Worm (Caenorhabditis elegans) whole organism, L1 larva: Measurements from ENCODE around the gene nhr-252.

Experiments used
- C04F5.9 ChIP-seq: sonication (generic microtip); optimal IDR thresholded peaks from 2 replicates; lab custom pipeline; 2016; ENCODE audit warnings: missing genetic modification characterization, missing compliant biosample characterization
- C34B4.2 ChIP-seq: sonication (generic microtip); optimal IDR thresholded peaks from 2 replicates; lab custom pipeline; 2017; ENCODE audit warnings: mild to moderate bottlenecking, missing genetic modification characterization, missing compliant biosample characterization
- Y116A8C.19 ChIP-seq: sonication (generic microtip); optimal IDR thresholded peaks from 2 replicates; lab custom pipeline; 2016; ENCODE audit warnings: missing compliant biosample characterization, missing genetic modification characterization, borderline replicate concordance
- aly-2 ChIP-seq: fragments of 150-350 bp; optimal IDR thresholded peaks from 2 replicates; lab custom pipeline; 2014; ENCODE audit warnings: missing biosample characterization, missing genetic modification characterization
- ceh-63 ChIP-seq: fragments of 200-800 bp; sonication (Bioruptor generic); optimal IDR thresholded peaks from 2 replicates; lab custom pipeline; 2018; ENCODE audit warnings: mild to moderate bottlenecking, missing genetic modification characterization, missing compliant biosample characterization
- ceh-8 ChIP-seq: fragments of 200-800 bp; sonication (Bioruptor generic); optimal IDR thresholded peaks from 2 replicates; lab custom pipeline; 2018; ENCODE audit warnings: mild to moderate bottlenecking, missing genetic modification characterization, moderate library complexity, missing compliant biosample characterization
- ceh-90 ChIP-seq: sonication (generic microtip); optimal IDR thresholded peaks from 2 replicates; lab custom pipeline; 2016; ENCODE audit warnings: missing genetic modification characterization, missing compliant biosample characterization
- dpl-1 ChIP-seq, 3 experiments: fragments of 150-350 bp in 2 of 3; sonication (generic microtip) in 1 of 3; optimal IDR thresholded peaks; 2 replicates each; lab custom pipeline; 2014 to 2017; ENCODE audit warnings: missing biosample characterization in 3 of 3, missing genetic modification characterization in 3 of 3, missing genetic modification reagents in 3 of 3
- efl-1 ChIP-seq, 4 experiments: fragments of 150-350 bp; optimal IDR thresholded peaks in 3 of 4; peaks in 1 of 4; 1 replicate in 1 of 4; 2 replicates in 3 of 4; lab custom pipeline; 2014; ENCODE audit warnings: missing biosample characterization in 2 of 4, missing genetic modification characterization in 2 of 4, missing genetic modification reagents in 2 of 4
- elt-2 ChIP-seq: sonication (generic microtip); optimal IDR thresholded peaks from 2 replicates; lab custom pipeline; 2016; ENCODE audit warnings: missing genetic modification characterization, mild to moderate bottlenecking, inconsistent platforms, missing compliant biosample characterization, missing genetic modification reagents
- hlh-4 ChIP-seq: sonication (generic microtip); optimal IDR thresholded peaks from 2 replicates; lab custom pipeline; 2016; ENCODE audit warnings: mild to moderate bottlenecking, missing genetic modification characterization, missing compliant biosample characterization
- hpl-2 ChIP-seq: fragments of 150-350 bp; optimal IDR thresholded peaks from 2 replicates; lab custom pipeline; 2014; ENCODE audit warnings: missing biosample characterization, missing genetic modification reagents, missing genetic modification characterization
- lin-13 ChIP-seq: fragments of 150-350 bp; optimal IDR thresholded peaks from 2 replicates; lab custom pipeline; 2014; ENCODE audit warnings: missing biosample characterization, missing genetic modification reagents, missing genetic modification characterization
- lin-14 ChIP-seq: fragments of 200-800 bp; sonication (Bioruptor generic); optimal IDR thresholded peaks from 2 replicates; lab custom pipeline; 2018; ENCODE audit warnings: mild to moderate bottlenecking, missing genetic modification characterization, moderate library complexity, missing compliant biosample characterization
- lin-35 ChIP-seq, 2 experiments: fragments of 150-350 bp; optimal IDR thresholded peaks; 2 replicates each; lab custom pipeline; 2014; ENCODE audit warnings: missing biosample characterization in 2 of 2, missing genetic modification characterization in 2 of 2, missing genetic modification reagents in 2 of 2
- lin-39 ChIP-seq: fragments of 150-350 bp; optimal IDR thresholded peaks from 2 replicates; lab custom pipeline; 2014; ENCODE audit warnings: missing biosample characterization, missing genetic modification reagents, missing genetic modification characterization
- mef-2 ChIP-seq: fragments of 150-350 bp; optimal IDR thresholded peaks from 2 replicates; lab custom pipeline; 2014; ENCODE audit warnings: missing biosample characterization, missing genetic modification characterization
- nhr-237 ChIP-seq: fragments of 150-350 bp; optimal IDR thresholded peaks from 2 replicates; lab custom pipeline; 2014; ENCODE audit warnings: missing biosample characterization, missing genetic modification characterization
- nhr-28 ChIP-seq: fragments of 150-350 bp; optimal IDR thresholded peaks from 2 replicates; lab custom pipeline; 2014; ENCODE audit warnings: missing biosample characterization, missing genetic modification characterization
- nhr-47 ChIP-seq: sonication (generic microtip); optimal IDR thresholded peaks from 2 replicates; lab custom pipeline; 2016; ENCODE audit warnings: mild to moderate bottlenecking, missing genetic modification characterization, moderate library complexity, missing compliant biosample characterization
- nhr-71 ChIP-seq: sonication (generic microtip); optimal IDR thresholded peaks from 2 replicates; lab custom pipeline; 2016; ENCODE audit warnings: mild to moderate bottlenecking, missing genetic modification characterization, moderate library complexity, missing compliant biosample characterization
- nhr-76 ChIP-seq: sonication (generic microtip); optimal IDR thresholded peaks from 2 replicates; lab custom pipeline; 2017; ENCODE audit warnings: missing biosample characterization, missing genetic modification characterization
- nhr-90 ChIP-seq: sonication (generic microtip); optimal IDR thresholded peaks from 2 replicates; lab custom pipeline; 2016; ENCODE audit warnings: mild to moderate bottlenecking, missing genetic modification characterization, missing compliant biosample characterization; ENCODE audit not compliant: poor library complexity
- rnt-1 ChIP-seq: sonication (generic microtip); optimal IDR thresholded peaks from 2 replicates; lab custom pipeline; 2016; ENCODE audit warnings: mild to moderate bottlenecking, missing genetic modification characterization, moderate library complexity, missing compliant biosample characterization
- snu-23 ChIP-seq: sonication (generic microtip); optimal IDR thresholded peaks from 2 replicates; lab custom pipeline; 2016; ENCODE audit warnings: missing genetic modification characterization, missing compliant biosample characterization
- sox-4 ChIP-seq: sonication (generic microtip); optimal IDR thresholded peaks from 2 replicates; lab custom pipeline; 2016; ENCODE audit warnings: missing genetic modification characterization, missing compliant biosample characterization
- sptf-1 ChIP-seq: fragments of 150-350 bp; optimal IDR thresholded peaks from 2 replicates; lab custom pipeline; 2014; ENCODE audit warnings: missing biosample characterization, missing genetic modification characterization
- tbx-2 ChIP-seq: sonication (generic microtip); optimal IDR thresholded peaks from 2 replicates; lab custom pipeline; 2016; ENCODE audit warnings: missing genetic modification characterization, missing compliant biosample characterization
- tlp-1 ChIP-seq: fragments of 150-350 bp; optimal IDR thresholded peaks from 2 replicates; lab custom pipeline; 2014; ENCODE audit warnings: missing biosample characterization, missing genetic modification characterization
- unc-130 ChIP-seq: fragments of 150-350 bp; optimal IDR thresholded peaks from 2 replicates; lab custom pipeline; 2017; ENCODE audit warnings: missing biosample characterization, missing genetic modification characterization, inconsistent platforms
- unc-30 ChIP-seq: sonication (generic microtip); optimal IDR thresholded peaks from 2 replicates; lab custom pipeline; 2017; ENCODE audit warnings: missing biosample characterization, missing genetic modification characterization
- unc-62 ChIP-seq: fragments of 150-350 bp; optimal IDR thresholded peaks from 2 replicates; lab custom pipeline; 2014; ENCODE audit warnings: missing biosample characterization, missing genetic modification reagents, missing genetic modification characterization
- unc-86 ChIP-seq: sonication (generic microtip); optimal IDR thresholded peaks from 2 replicates; lab custom pipeline; 2016; ENCODE audit warnings: missing genetic modification characterization, missing compliant biosample characterization
- unc-98 ChIP-seq: fragments of 200-800 bp; sonication (Bioruptor generic); IDR thresholded peaks from 2 replicates; pipeline ENCODE4 v1.3.6; 2022; ENCODE audit warnings: missing genetic modification characterization, missing compliant biosample characterization
- vab-15 ChIP-seq: sonication (generic microtip); optimal IDR thresholded peaks from 2 replicates; lab custom pipeline; 2017; ENCODE audit warnings: missing genotype, mild to moderate bottlenecking, missing genetic modification characterization, missing compliant biosample characterization
- zag-1 ChIP-seq: fragments of 150-350 bp; optimal IDR thresholded peaks from 2 replicates; lab custom pipeline; 2014; ENCODE audit warnings: missing biosample characterization, missing genetic modification characterization

The nhr-252 gene

ce11 chrV:403028-403427 lies 1.4 kb upstream of the nhr-252 start, which contains the start of gene srh-62:
Gene srh-62 (minus strand): TSS chrV:403128.
- TF ChIP-seq Y116A8C.19 (no peak), unc-30 (tag; lab: Kevin White, UChicago) (no peak), lin-39 (tag; lab: Kevin White, UChicago) (no peak), dpl-1 (GFP tag; optimal IDR thresholded peaks at IDR 0.05; lab: Kevin White, UChicago) (no peak), lin-13 (no peak), unc-98 (GFP tag; lab: Robert Waterston, UW) (no peak), nhr-71 (tag; lab: Kevin White, UChicago) (no peak), C04F5.9 (tag; lab: Kevin White, UChicago) (no peak), hlh-4 (tag; lab: Kevin White, UChicago) (no peak), elt-2 (tag; lab: Kevin White, UChicago) (no peak), unc-86 (tag; lab: Kevin White, UChicago) (no peak)

ce11 chrV:412820-413219 lies 8.4 kb downstream of the nhr-252 start:
- no peak for TF ChIP-seq hpl-2
- no peak for TF ChIP-seq vab-15 (tag; lab: Kevin White, UChicago)
- TF ChIP-seq tbx-2 (tag; lab: Kevin White, UChicago), result no peak
- no peak for TF ChIP-seq nhr-28 (tag; lab: Kevin White, UChicago)
- no peak for TF ChIP-seq mef-2 (tag; lab: Kevin White, UChicago)
- TF ChIP-seq ceh-63 (GFP tag; lab: Kevin White, UChicago), result no peak
- no peak for TF ChIP-seq nhr-90
- TF ChIP-seq snu-23 (GFP tag; lab: Kevin White, UChicago), result no peak
- no peak for TF ChIP-seq elt-2 (tag; lab: Kevin White, UChicago)
- no peak for TF ChIP-seq unc-62 (GFP tag; lab: Kevin White, UChicago)
- TF ChIP-seq lin-14 (GFP tag; lab: Kevin White, UChicago), result no peak
- TF ChIP-seq zag-1 (tag; lab: Kevin White, UChicago), result no peak
- TF ChIP-seq aly-2 (tag; lab: Kevin White, UChicago), result no peak
- TF ChIP-seq nhr-237 (tag; lab: Kevin White, UChicago), result no peak
- TF ChIP-seq ceh-90, result no peak
- no peak for TF ChIP-seq C04F5.9 (tag; lab: Kevin White, UChicago)
- no peak for TF ChIP-seq sox-4 (tag; lab: Kevin White, UChicago)
- no peak for TF ChIP-seq ceh-8 (GFP tag; lab: Kevin White, UChicago)
- TF ChIP-seq nhr-47, result no peak

ce11 chrV:414630-415029 lies 10.2 kb downstream of the nhr-252 start, which contains the start of gene dod-19:
Gene dod-19 (minus strand): TSS chrV:414759.
- no peak for TF ChIP-seq unc-130 (tag; lab: Kevin White, UChicago)
- no peak for TF ChIP-seq C34B4.2
- TF ChIP-seq elt-2 (tag; lab: Kevin White, UChicago), result peak; percentile 63

- TF ChIP-seq tlp-1 (tag; lab: Kevin White, UChicago) (peak; percentile 41), elt-2 (tag; lab: Kevin White, UChicago) (peak; percentile 37), nhr-237 (tag; lab: Kevin White, UChicago) (no peak), efl-1 (optimal IDR thresholded peaks at IDR 0.05; lab: Kevin White, UChicago) (no peak), efl-1 (GFP tag; optimal IDR thresholded peaks at IDR 0.05 in 1 of 2; lab: Kevin White, UChicago) (peak in 1 of 2 experiments; percentile 75)
Measured at ce11 chrV:415072-415471, 10.7 kb downstream of the nhr-252 start.

DNA sequence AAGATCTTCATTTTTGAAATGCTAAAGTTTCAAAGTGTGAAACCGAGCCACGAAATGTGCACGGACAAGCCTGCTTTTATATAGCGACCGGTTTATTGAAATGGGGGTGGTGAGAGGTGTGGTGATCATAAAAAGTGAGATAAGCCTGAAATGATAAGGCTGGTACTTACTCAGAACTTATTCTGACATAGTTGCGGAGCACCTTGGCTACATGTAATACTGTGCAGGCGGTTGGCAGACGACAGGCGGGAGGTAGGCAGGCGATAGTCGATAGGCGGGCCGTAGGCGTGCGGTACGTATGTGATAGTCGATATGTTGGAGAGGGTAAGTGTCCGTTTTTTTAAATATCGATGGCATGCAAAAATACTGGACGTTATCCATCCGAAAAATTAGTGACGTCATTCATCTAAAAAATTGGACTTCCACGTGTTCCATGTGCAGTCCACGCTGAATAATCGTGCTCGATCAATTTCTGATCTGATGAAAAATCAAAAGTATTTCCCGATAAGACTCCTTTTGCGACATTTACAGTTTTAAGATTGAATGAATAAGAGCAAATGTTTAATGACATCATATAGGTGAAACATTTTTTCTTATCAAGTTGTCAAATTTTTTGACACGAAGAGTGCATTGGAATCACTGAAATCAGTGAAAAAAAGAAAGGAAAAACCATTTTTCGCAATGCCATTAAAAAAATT lies 13.4 kb downstream of the nhr-252 start, which contains the start of gene irg-8:
Gene irg-8 (minus strand): TSS at position 51 of the 698 bp plus-strand sequence.
- TF ChIP-seq nhr-76 (tag; lab: Kevin White, UChicago) (no peak), lin-35 (GFP tag; optimal IDR thresholded peaks at IDR 0.05; lab: Kevin White, UChicago) (no peak), sptf-1 (no peak), elt-2 (tag; lab: Kevin White, UChicago) (peak; percentile 44), rnt-1 (tag; lab: Kevin White, UChicago) (no peak)
